Worm (Caenorhabditis elegans) whole organism, L3 larva: ENCODE data around the gene ZK1236.1.

Source experiments
- egl-27 ChIP-seq: sonication (generic microtip); optimal IDR thresholded peaks from 4 replicates; lab custom pipeline; 2017; ENCODE audit warnings: missing biosample characterization, missing genetic modification reagents, missing genetic modification characterization
- elt-3 ChIP-seq, 3 experiments: fragments of 150-350 bp in 1 of 3; sonication (generic microtip) in 2 of 3; optimal IDR thresholded peaks; 2 replicates in 2 of 3; 4 replicates in 1 of 3; lab custom pipeline; 2014 to 2017; ENCODE audit warnings: missing biosample characterization in 3 of 3, missing genetic modification characterization in 3 of 3
- hmg-11 ChIP-seq: sonication (generic microtip); optimal IDR thresholded peaks from 2 replicates; lab custom pipeline; 2016; ENCODE audit warnings: missing genetic modification characterization, missing compliant biosample characterization
- nhr-237 ChIP-seq: fragments of 150-350 bp; optimal IDR thresholded peaks from 2 replicates; lab custom pipeline; 2014; ENCODE audit warnings: missing biosample characterization, missing genetic modification characterization
- nhr-77 ChIP-seq: fragments of 150-350 bp; optimal IDR thresholded peaks from 2 replicates; lab custom pipeline; 2014; ENCODE audit warnings: missing biosample characterization, missing genetic modification characterization
- unc-62 ChIP-seq: fragments of 150-350 bp; sonication (generic microtip); optimal IDR thresholded peaks from 4 replicates; lab custom pipeline; 2014; ENCODE audit warnings: missing biosample characterization, missing genetic modification reagents, missing genetic modification characterization
- ztf-11 ChIP-seq: fragments of 150-350 bp; optimal IDR thresholded peaks from 2 replicates; lab custom pipeline; 2014; ENCODE audit warnings: missing biosample characterization, missing genetic modification characterization
- ztf-4 ChIP-seq: fragments of 150-350 bp; optimal IDR thresholded peaks from 2 replicates; lab custom pipeline; 2014; ENCODE audit warnings: missing biosample characterization, missing genetic modification characterization

DNA sequence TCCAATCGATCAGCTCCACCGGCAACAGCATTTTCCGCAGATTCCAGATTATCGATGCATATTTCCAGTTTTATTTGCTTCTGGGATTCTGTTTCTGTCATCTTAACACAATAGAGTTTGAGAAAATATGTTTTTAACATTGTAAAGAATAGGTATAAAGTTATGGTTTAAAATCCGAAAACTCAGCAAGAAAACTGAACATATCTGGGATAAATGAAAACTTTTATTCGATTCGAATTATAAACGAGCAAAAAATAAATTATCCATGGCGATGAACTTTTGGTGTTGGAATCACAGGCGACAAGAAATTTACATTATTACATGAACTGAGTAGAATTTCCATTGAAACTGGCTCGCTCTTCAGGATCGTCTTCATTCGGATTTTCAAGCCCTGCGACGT is 25.6 kb upstream of the ZK1236.1 start, which contains the start of gene cutc-1:
- TF ChIP-seq ztf-11 (tag; lab: Kevin White, UChicago) (no peak), egl-27 (tag; lab: Kevin White, UChicago) (no peak), hmg-11 (tag; lab: Kevin White, UChicago) (no peak), unc-62 (GFP tag; lab: Kevin White, UChicago) (no peak), elt-3 (tag; optimal IDR thresholded peaks at IDR 0.05; lab: Kevin White, UChicago) (no peak), nhr-77 (tag; lab: Kevin White, UChicago) (no peak), ztf-4 (no peak), nhr-237 (tag; lab: Kevin White, UChicago) (no peak)
